Worm (Caenorhabditis elegans): Measurements from ENCODE around the gene ZK1248.4.

- no peak for TF ChIP-seq aly-2 (tag; optimal IDR thresholded peaks at IDR 0.05)
- no peak for TF ChIP-seq elt-3 (tag; optimal IDR thresholded peaks at IDR 0.05)
- no peak for TF ChIP-seq zag-1 (tag; optimal IDR thresholded peaks at IDR 0.05)
Measured at ce11 chrII:5841866-5842265, 23.5 kb downstream of the ZK1248.4 start, which contains the start of gene nep-25.
